Worm (Caenorhabditis elegans) whole organism, young adult: ENCODE data around the gene F26G1.2.

Source experiments
- C06A6.2 ChIP-seq: fragments of 200-800 bp; sonication (Bioruptor generic); conservative IDR thresholded peaks from 2 replicates; pipeline ENCODE4 v1.3.6; 2022; ENCODE audit warnings: missing genetic modification characterization, missing compliant biosample characterization
- F22D6.2 ChIP-seq: sonication (generic microtip); optimal IDR thresholded peaks from 2 replicates; lab custom pipeline; 2016; ENCODE audit warnings: mild to moderate bottlenecking, missing genetic modification characterization, missing compliant biosample characterization
- F33H1.4 ChIP-seq: fragments of 200-800 bp; sonication (Bioruptor generic); IDR thresholded peaks from 2 replicates; pipeline ENCODE4 v1.3.6; 2022; ENCODE audit warnings: missing genetic modification reagents, missing genetic modification characterization, missing compliant biosample characterization
- F39B2.1 ChIP-seq: fragments of 200-800 bp; sonication (Bioruptor generic); IDR thresholded peaks from 2 replicates; pipeline ENCODE4 v1.3.6; 2022; ENCODE audit warnings: missing genetic modification reagents, missing genetic modification characterization, missing compliant biosample characterization
- F55B11.4 ChIP-seq: sonication (generic microtip); optimal IDR thresholded peaks from 2 replicates; lab custom pipeline; 2016; ENCODE audit warnings: missing compliant biosample characterization, missing genetic modification characterization, borderline replicate concordance; ENCODE audit not compliant: insufficient read depth
- F57A8.1 ChIP-seq: fragments of 200-800 bp; sonication (Bioruptor generic); optimal IDR thresholded peaks from 2 replicates; lab custom pipeline; 2018; ENCODE audit warnings: mild to moderate bottlenecking, missing genetic modification characterization, moderate library complexity, missing compliant biosample characterization
- F57C9.4 ChIP-seq: sonication (generic microtip); optimal IDR thresholded peaks from 2 replicates; lab custom pipeline; 2017; ENCODE audit warnings: mild to moderate bottlenecking, missing genetic modification characterization, missing compliant biosample characterization
- T26A5.8 ChIP-seq: sonication (generic microtip); optimal IDR thresholded peaks from 2 replicates; lab custom pipeline; 2016; ENCODE audit warnings: missing genetic modification characterization, missing compliant biosample characterization
- Y53G8AR.9 ChIP-seq: fragments of 200-800 bp; sonication (Bioruptor generic); conservative IDR thresholded peaks from 2 replicates; pipeline ENCODE4 v1.3.6; 2022; ENCODE audit warnings: missing genetic modification reagents, missing genetic modification characterization, missing compliant biosample characterization
- Y67H2A.10 ChIP-seq: fragments of 200-800 bp; sonication (Bioruptor generic); conservative IDR thresholded peaks from 2 replicates; pipeline ENCODE4 v1.3.6; 2022; ENCODE audit warnings: missing genetic modification reagents, missing genetic modification characterization, missing compliant biosample characterization
- Y79H2A.3 ChIP-seq: fragments of 200-800 bp; sonication (Bioruptor generic); conservative IDR thresholded peaks from 2 replicates; pipeline ENCODE4 v1.3.6; 2022; ENCODE audit warnings: missing genetic modification reagents, missing genetic modification characterization, missing compliant biosample characterization
- ZK185.1 ChIP-seq: sonication (generic microtip); optimal IDR thresholded peaks from 2 replicates; lab custom pipeline; 2016; ENCODE audit warnings: mild to moderate bottlenecking, missing genetic modification characterization, missing compliant biosample characterization; ENCODE audit not compliant: poor library complexity, severe bottlenecking
- aptf-3 ChIP-seq: fragments of 200-800 bp; sonication (Bioruptor generic); IDR thresholded peaks from 2 replicates; pipeline ENCODE4 v1.3.6; 2022; ENCODE audit warnings: missing genetic modification characterization, missing compliant biosample characterization
- atf-7 ChIP-seq: sonication (generic microtip); optimal IDR thresholded peaks from 2 replicates; lab custom pipeline; 2017; ENCODE audit warnings: mild to moderate bottlenecking, missing genetic modification characterization, missing compliant biosample characterization
- attf-6 ChIP-seq: fragments of 200-800 bp; sonication (Bioruptor generic); IDR thresholded peaks from 2 replicates; pipeline ENCODE4 v1.3.6; 2022; ENCODE audit warnings: missing genetic modification reagents, missing genetic modification characterization, missing compliant biosample characterization
- bed-1 ChIP-seq: fragments of 200-800 bp; sonication (Bioruptor generic); IDR thresholded peaks from 2 replicates; pipeline ENCODE4 v1.3.6; 2022; ENCODE audit warnings: missing genetic modification reagents, missing genetic modification characterization, missing compliant biosample characterization
- ceh-100 ChIP-seq: fragments of 200-800 bp; sonication (Bioruptor generic); IDR thresholded peaks from 2 replicates; pipeline ENCODE4 v1.3.6; 2022; ENCODE audit warnings: missing genetic modification reagents, missing genetic modification characterization, missing compliant biosample characterization
- ceh-40 ChIP-seq: fragments of 200-800 bp; sonication (Bioruptor generic); IDR thresholded peaks from 2 replicates; pipeline ENCODE4 v1.3.6; 2022; ENCODE audit warnings: missing genetic modification characterization, missing compliant biosample characterization
- egl-44 ChIP-seq: fragments of 200-800 bp; sonication (Bioruptor generic); IDR thresholded peaks from 2 replicates; pipeline ENCODE4 v1.3.6; 2022; ENCODE audit warnings: missing genetic modification reagents, missing genetic modification characterization, missing compliant biosample characterization
- fkh-3 ChIP-seq: sonication (generic microtip); optimal IDR thresholded peaks from 2 replicates; lab custom pipeline; 2016; ENCODE audit warnings: mild to moderate bottlenecking, missing genetic modification characterization, missing compliant biosample characterization
- gei-17 ChIP-seq: fragments of 200-800 bp; sonication (Bioruptor generic); optimal IDR thresholded peaks from 2 replicates; lab custom pipeline; 2018; ENCODE audit warnings: mild to moderate bottlenecking, missing genetic modification characterization, missing compliant biosample characterization
- him-1 ChIP-seq: sonication (generic microtip); optimal IDR thresholded peaks from 2 replicates; lab custom pipeline; 2016; ENCODE audit warnings: missing genotype, missing genetic modification reagents, missing genetic modification characterization, missing compliant biosample characterization
- hlh-26 ChIP-seq: fragments of 200-800 bp; sonication (Bioruptor generic); conservative IDR thresholded peaks from 2 replicates; pipeline ENCODE4 v1.3.6; 2022; ENCODE audit warnings: missing genetic modification reagents, missing genetic modification characterization, missing compliant biosample characterization
- hsf-1 ChIP-seq: fragments of 200-800 bp; sonication (Bioruptor generic); IDR thresholded peaks from 2 replicates; pipeline ENCODE4 v1.3.6; 2022; ENCODE audit warnings: missing genetic modification reagents, missing genetic modification characterization, missing compliant biosample characterization
- let-526 ChIP-seq: fragments of 200-800 bp; sonication (Bioruptor generic); IDR thresholded peaks from 2 replicates; pipeline ENCODE4 v1.3.6; 2022; ENCODE audit warnings: missing genetic modification reagents, missing genetic modification characterization, missing compliant biosample characterization
- lin-54 ChIP-seq: fragments of 200-800 bp; sonication (Bioruptor generic); optimal IDR thresholded peaks from 2 replicates; lab custom pipeline; 2018; ENCODE audit warnings: mild to moderate bottlenecking, missing genetic modification characterization, missing compliant biosample characterization
- lsy-27 ChIP-seq: sonication (generic microtip); optimal IDR thresholded peaks from 2 replicates; lab custom pipeline; 2017; ENCODE audit warnings: missing genetic modification characterization, mild to moderate bottlenecking, missing compliant biosample characterization, antibody characterized with exemption, missing genotype, borderline replicate concordance; ENCODE audit not compliant: insufficient read depth
- mes-4 ChIP-seq: sonication (generic microtip); optimal IDR thresholded peaks from 2 replicates; lab custom pipeline; 2016; ENCODE audit warnings: missing genotype, missing genetic modification characterization, missing compliant biosample characterization
- nhr-179 ChIP-seq: sonication (generic microtip); optimal IDR thresholded peaks from 2 replicates; lab custom pipeline; 2016; ENCODE audit warnings: mild to moderate bottlenecking, missing genetic modification characterization, missing compliant biosample characterization
- nhr-80 ChIP-seq: sonication (generic microtip); optimal IDR thresholded peaks from 2 replicates; lab custom pipeline; 2016; ENCODE audit warnings: missing genetic modification characterization, missing compliant biosample characterization
- nhr-90 ChIP-seq: sonication (generic microtip); optimal IDR thresholded peaks from 2 replicates; lab custom pipeline; 2016; ENCODE audit warnings: missing genotype, mild to moderate bottlenecking, missing genetic modification characterization, missing compliant biosample characterization
- repo-1 ChIP-seq: sonication (generic microtip); optimal IDR thresholded peaks from 2 replicates; lab custom pipeline; 2017; ENCODE audit warnings: mild to moderate bottlenecking, missing genetic modification characterization, missing compliant biosample characterization
- tbx-9 ChIP-seq: sonication (generic microtip); optimal IDR thresholded peaks from 2 replicates; lab custom pipeline; 2016; ENCODE audit warnings: borderline replicate concordance, missing genetic modification characterization, inconsistent platforms, missing compliant biosample characterization
- zfh-2 ChIP-seq: fragments of 200-800 bp; sonication (Bioruptor generic); conservative IDR thresholded peaks from 2 replicates; pipeline ENCODE4 v1.3.6; 2022; ENCODE audit warnings: missing genetic modification reagents, missing genetic modification characterization, missing compliant biosample characterization
- ztf-25 ChIP-seq: fragments of 200-800 bp; sonication (Bioruptor generic); IDR thresholded peaks from 2 replicates; pipeline ENCODE4 v1.3.6; 2022; ENCODE audit warnings: missing genetic modification reagents, missing genetic modification characterization, missing compliant biosample characterization

The F26G1.2 gene

ce11 chrII:4773891-4774432 lies 11.1 kb downstream of the F26G1.2 start, which contains the start of the genes F26G1.9 and F26G1.10:
Gene F26G1.9, minus strand, starts transcription at chrII:4773991.
Gene F26G1.10, plus strand, starts transcription at chrII:4774382.
- TF ChIP-seq repo-1 (tag; lab: Kevin White, UChicago) (no peak), atf-7 (tag; lab: Kevin White, UChicago) (no peak), lsy-27 (tag; lab: Kevin White, UChicago) (no peak), fkh-3 (tag; lab: Kevin White, UChicago) (no peak), hlh-26 (GFP tag; lab: Robert Waterston, UW) (no peak), attf-6 (no peak), tbx-9 (tag; lab: Kevin White, UChicago) (no peak), gei-17 (no peak), ceh-40 (GFP tag; lab: Robert Waterston, UW) (no peak), bed-1 (GFP tag; lab: Robert Waterston, UW) (no peak), Y53G8AR.9 (GFP tag; lab: Robert Waterston, UW) (no peak), nhr-90 (tag; lab: Kevin White, UChicago) (no peak), nhr-179 (tag; lab: Kevin White, UChicago) (no peak), zfh-2 (GFP tag; lab: Robert Waterston, UW) (no peak)

- TF ChIP-seq hsf-1 (GFP tag; lab: Robert Waterston, UW) (no peak), lin-54 (no peak), Y53G8AR.9 (GFP tag; lab: Robert Waterston, UW) (no peak), him-1 (no peak), F57A8.1 (no peak), ztf-25 (GFP tag; lab: Robert Waterston, UW) (no peak), F33H1.4 (GFP tag; lab: Robert Waterston, UW) (no peak), aptf-3 (GFP tag; lab: Robert Waterston, UW) (no peak), Y79H2A.3 (GFP tag; lab: Robert Waterston, UW) (no peak), T26A5.8 (tag; lab: Kevin White, UChicago) (no peak), let-526 (GFP tag; lab: Robert Waterston, UW) (no peak), ceh-100 (GFP tag; lab: Robert Waterston, UW) (no peak), egl-44 (no peak), tbx-9 (tag; lab: Kevin White, UChicago) (no peak), F57C9.4 (tag; lab: Kevin White, UChicago) (no peak), lsy-27 (tag; lab: Kevin White, UChicago) (no peak), mes-4 (tag; lab: Kevin White, UChicago) (no peak), F39B2.1 (GFP tag; lab: Robert Waterston, UW) (no peak), C06A6.2 (no peak), ZK185.1 (tag; lab: Kevin White, UChicago) (no peak)
Observed at ce11 chrII:4775802-4776201, 12.9 kb downstream of the F26G1.2 start.

- TF ChIP-seq ztf-25 (GFP tag; lab: Robert Waterston, UW) = no peak
- TF ChIP-seq nhr-80 (tag; lab: Kevin White, UChicago) = peak; percentile 38
- TF ChIP-seq C06A6.2 = no peak
- no peak for TF ChIP-seq F55B11.4 (tag; lab: Kevin White, UChicago)
- TF ChIP-seq F22D6.2 (tag; lab: Kevin White, UChicago) = no peak
- no peak for TF ChIP-seq Y67H2A.10 (GFP tag; lab: Robert Waterston, UW)
Observed at ce11 chrII:4776933-4777332, 14.1 kb downstream of the F26G1.2 start, which contains the start of gene F26G1.11. Gene F26G1.11, plus strand, starts transcription at chrII:4777137.
